Fruit fly (Drosophila melanogaster): ENCODE results near the gene CG2116.
A peak's percentile ranks its signal among the peaks of the same experiment; 100 is the strongest.

CG2116 gene

DNA sequence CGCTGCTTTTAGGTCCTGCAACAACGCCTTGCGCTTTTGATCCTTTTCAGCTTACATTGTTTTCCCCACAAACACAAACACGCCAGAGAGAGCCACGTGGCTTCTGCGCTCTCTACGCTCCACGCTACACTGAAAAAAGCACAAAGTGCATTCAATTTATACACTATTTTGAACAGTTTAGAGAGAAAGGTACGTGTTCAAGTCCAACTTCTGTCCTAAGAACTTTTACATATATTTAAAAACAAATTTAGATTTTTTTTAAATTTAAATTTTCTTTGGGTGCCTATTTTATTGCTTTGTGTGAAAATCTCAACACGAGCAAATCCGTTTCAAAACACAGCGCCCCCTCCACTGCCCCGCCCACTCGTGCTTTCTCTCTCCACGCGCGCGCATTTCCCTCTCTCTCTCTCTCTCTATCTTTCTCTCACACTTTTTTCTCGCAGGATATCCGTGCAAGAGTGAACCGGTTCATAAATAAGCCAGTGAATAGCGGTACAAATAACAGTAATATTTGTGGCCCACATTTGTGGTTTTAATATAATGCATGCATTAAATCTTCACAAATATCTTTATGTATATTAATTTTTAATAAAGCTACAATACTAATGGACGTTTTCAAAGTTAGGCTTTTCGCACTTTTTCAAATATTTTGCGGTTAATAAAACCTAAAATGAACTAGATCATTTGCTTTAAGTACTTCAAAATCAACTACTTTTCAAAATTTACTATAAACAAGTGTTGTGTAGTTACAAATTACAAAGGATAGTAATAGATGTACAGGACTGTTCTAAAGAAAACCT lies 29.4 kb upstream of the CG2116 start (continued):
- TF ChIP-seq CG11902 (GFP tag; optimal IDR thresholded peaks at IDR 0.05) (peak; percentile 13), CG15336 (GFP tag; IDR thresholded peaks at IDR 0.05) (peak; percentile 93), fd85E (GFP tag; optimal IDR thresholded peaks at IDR 0.05) (peak; percentile 2), CG6276 (GFP tag; optimal IDR thresholded peaks at IDR 0.05) (peak; percentile 78), fkh (GFP tag; optimal IDR thresholded peaks at IDR 0.05) (peak; percentile 4), Blimp-1 (GFP tag; optimal IDR thresholded peaks at IDR 0.05) (peak; percentile 22), CG3032 (tag; optimal IDR thresholded peaks at IDR 0.05) (peak; percentile 81), ss (GFP tag; optimal IDR thresholded peaks at IDR 0.05) (peak; percentile 66 to 76), CG4318 (GFP tag; optimal IDR thresholded peaks at IDR 0.05) (peak; percentile 69), Sox102F (GFP tag; optimal IDR thresholded peaks at IDR 0.05) (peak; percentile 72), dsx (GFP tag; optimal IDR thresholded peaks at IDR 0.05; ENCODE audit: poor library complexity, severe bottlenecking) (peak; percentile 79), topi (GFP tag; optimal IDR thresholded peaks at IDR 0.05) (peak; percentile 73), CG10669 (GFP tag; optimal IDR thresholded peaks at IDR 0.05) (peak; percentile 71), svp (GFP tag) (peak; percentile 88), vri (GFP tag; optimal IDR thresholded peaks at IDR 0.05) (peak; percentile 61), acj6 (GFP tag; optimal IDR thresholded peaks at IDR 0.05) (peak; percentile 80), Sox15 (GFP tag; optimal IDR thresholded peaks at IDR 0.05) (peak; percentile 48), CG16779 (tag; optimal IDR thresholded peaks at IDR 0.05) (peak; percentile 60), eg (GFP tag; IDR thresholded peaks at IDR 0.05) (peak; percentile 89), Hr38 (GFP tag; optimal IDR thresholded peaks at IDR 0.05) (no peak), Smox (GFP tag; optimal IDR thresholded peaks at IDR 0.05) (peak; percentile 91), cyc (GFP tag; optimal IDR thresholded peaks at IDR 0.05) (peak; percentile 75), Eip78C (GFP tag) (peak; percentile 93), spab (GFP tag; optimal IDR thresholded peaks at IDR 0.05) (peak; percentile 68), CG6808 (GFP tag; optimal IDR thresholded peaks at IDR 0.05) (peak; percentile 60), CG3919 (GFP tag; optimal IDR thresholded peaks at IDR 0.05) (peak; percentile 83)

DNA sequence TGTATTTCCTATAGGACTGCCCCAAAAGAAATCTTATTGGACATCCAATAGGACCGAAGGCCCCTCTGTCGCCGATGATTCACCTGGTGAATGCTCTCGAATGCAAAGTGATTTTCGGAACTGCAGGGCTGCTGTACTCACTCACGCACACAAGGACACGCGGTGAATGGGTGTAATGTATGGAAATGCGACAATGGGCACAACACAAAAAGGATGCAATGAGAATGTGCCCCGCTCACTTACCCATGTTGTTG lies 28.9 kb upstream of the CG2116 start:
- TF ChIP-seq salr (GFP tag; optimal IDR thresholded peaks at IDR 0.05) (no peak), CG7368 (GFP tag; optimal IDR thresholded peaks at IDR 0.05) (no peak), CG31627 (GFP tag; optimal IDR thresholded peaks at IDR 0.05) (no peak), Smox (GFP tag; optimal IDR thresholded peaks at IDR 0.05) (no peak), CG15336 (GFP tag; IDR thresholded peaks at IDR 0.05) (no peak), CG11762 (GFP tag; optimal IDR thresholded peaks at IDR 0.05; ENCODE audit: insufficient read depth) (no peak)

DNA sequence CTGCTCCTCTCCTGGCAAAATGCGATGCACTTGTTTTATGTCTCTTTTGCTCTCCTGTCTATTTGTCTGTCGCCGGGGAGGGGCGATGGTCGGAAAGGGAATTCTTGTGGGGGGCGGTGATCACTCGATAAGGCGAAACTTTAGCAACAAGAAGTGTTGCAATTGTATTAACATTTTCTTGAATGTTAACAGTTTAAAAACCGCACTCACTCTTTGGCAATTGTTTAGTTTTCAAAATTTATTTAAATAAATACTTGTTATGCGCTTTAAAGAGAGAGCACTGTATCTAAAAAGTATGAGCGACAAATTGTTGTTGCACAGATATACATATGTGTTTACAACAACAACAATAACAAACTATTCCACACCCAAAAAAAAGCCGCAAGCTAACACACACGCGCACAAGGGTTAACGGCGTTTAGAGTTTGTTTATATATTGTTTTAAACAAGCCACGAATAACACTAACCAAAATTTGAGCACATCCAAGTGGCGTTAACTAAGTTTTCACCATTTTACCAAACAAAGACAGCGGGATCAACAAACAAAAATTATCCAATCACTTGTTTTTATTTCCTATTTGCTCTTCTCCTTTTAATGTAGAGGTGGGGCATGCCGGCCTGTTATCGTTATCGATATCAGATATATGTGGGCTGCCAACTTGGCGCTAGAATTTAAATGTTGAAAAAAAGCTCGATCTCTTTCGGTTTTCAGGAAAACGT lies 28.0 kb upstream of the CG2116 start, which contains the start of gene CG2258:
CG2258 (minus strand) TSS at position 617 of the 720 bp plus-strand sequence.
- TF ChIP-seq CG9139 (GFP tag; optimal IDR thresholded peaks at IDR 0.05): peak; percentile 75
- peak; percentile 86 for TF ChIP-seq dac (GFP tag; optimal IDR thresholded peaks at IDR 0.05)
- TF ChIP-seq Sox15 (GFP tag; optimal IDR thresholded peaks at IDR 0.05): peak; percentile 74
- TF ChIP-seq esn (GFP tag; optimal IDR thresholded peaks at IDR 0.05): peak; percentile 80
- peak; percentile 93 for TF ChIP-seq CG11294 (GFP tag; IDR thresholded peaks at IDR 0.05)
- TF ChIP-seq CG6276 (GFP tag; optimal IDR thresholded peaks at IDR 0.05): peak; percentile 92
- peak; percentile 72 for TF ChIP-seq CG11762 (GFP tag; optimal IDR thresholded peaks at IDR 0.05; ENCODE audit: insufficient read depth)
- peak; percentile 97 for TF ChIP-seq Eip78C (GFP tag)
- peak; percentile 75 for TF ChIP-seq Hr39 (GFP tag; optimal IDR thresholded peaks at IDR 0.05)
- peak; percentile 57 for TF ChIP-seq CG16779 (tag; optimal IDR thresholded peaks at IDR 0.05)
- TF ChIP-seq Blimp-1 (GFP tag; optimal IDR thresholded peaks at IDR 0.05): peak; percentile 24
- TF ChIP-seq Eip93F (GFP tag; optimal IDR thresholded peaks at IDR 0.05): no peak
- TF ChIP-seq Ets21C (GFP tag; optimal IDR thresholded peaks at IDR 0.05): peak; percentile 43
- peak; percentile 64 for TF ChIP-seq CG8319 (GFP tag; optimal IDR thresholded peaks at IDR 0.05)
- peak; percentile 54 for TF ChIP-seq fd85E (GFP tag; optimal IDR thresholded peaks at IDR 0.05)
- TF ChIP-seq fd59A (GFP tag; optimal IDR thresholded peaks at IDR 0.05): peak; percentile 85
- TF ChIP-seq CG6808 (GFP tag; optimal IDR thresholded peaks at IDR 0.05): peak; percentile 88
- TF ChIP-seq CG10669 (GFP tag; optimal IDR thresholded peaks at IDR 0.05): peak; percentile 90
- peak; percentile 80 for TF ChIP-seq CG8632 (GFP tag; optimal IDR thresholded peaks at IDR 0.05)
- TF ChIP-seq CG3919 (GFP tag; optimal IDR thresholded peaks at IDR 0.05): peak; percentile 92
- TF ChIP-seq eg (GFP tag; IDR thresholded peaks at IDR 0.05): peak; percentile 98
- TF ChIP-seq Sox14 (GFP tag; optimal IDR thresholded peaks at IDR 0.05): peak; percentile 90
- peak; percentile 69 for TF ChIP-seq CG11902 (GFP tag; optimal IDR thresholded peaks at IDR 0.05)
- peak; percentile 78 for TF ChIP-seq CG31627 (GFP tag; optimal IDR thresholded peaks at IDR 0.05)
- peak; percentile 85 for TF ChIP-seq Hr4 (GFP tag; optimal IDR thresholded peaks at IDR 0.05)
- TF ChIP-seq spab (GFP tag; optimal IDR thresholded peaks at IDR 0.05): peak; percentile 84
- peak; percentile 89 for TF ChIP-seq CG1621 (tag; optimal IDR thresholded peaks at IDR 0.05)

Data from whole organism, prepupa.